Fruit fly (Drosophila melanogaster): ENCODE data around the gene NP15.6.

Gene NP15.6

dm6 chr3R:19023862-19024261 is 3.3 kb upstream of the NP15.6 start, which contains the start of the genes CG6005 and CG14286 (continued):
- TF ChIP-seq sd (tag; optimal IDR thresholded peaks at IDR 0.05) = no peak
- peak; percentile 64 for TF ChIP-seq CG1603 (tag; optimal IDR thresholded peaks at IDR 0.05)
- peak; percentile 6 for TF ChIP-seq CG13296 (GFP tag; optimal IDR thresholded peaks at IDR 0.05)
- peak; percentile 30 for TF ChIP-seq CG17912 (GFP tag; optimal IDR thresholded peaks at IDR 0.05)
- TF ChIP-seq Bdp1 (GFP tag; optimal IDR thresholded peaks at IDR 0.05) = peak; percentile 37
- TF ChIP-seq CG13894 (tag; optimal IDR thresholded peaks at IDR 0.05) = no peak
- no peak for TF ChIP-seq Doc2 (GFP tag; IDR thresholded peaks at IDR 0.05)
- peak; percentile 80 for TF ChIP-seq hbn (GFP tag; IDR thresholded peaks at IDR 0.05; ENCODE audit: partially characterized antibody)
- no peak for TF ChIP-seq prd (optimal IDR thresholded peaks at IDR 0.05)
- TF ChIP-seq prd (GFP tag; IDR thresholded peaks at IDR 0.05) = peak; percentile 80

dm6 chr3R:19024761-19025160 is 2.4 kb upstream of the NP15.6 start, which contains the start of gene CG14285:
Gene CG14285 (plus strand): TSS chr3R:19025099.
- TF ChIP-seq row (GFP tag; IDR thresholded peaks at IDR 0.05) = peak; percentile 49; the same call in 2 of the 3 replicates
- TF ChIP-seq Gsc (GFP tag; IDR thresholded peaks at IDR 0.05) = no peak
- peak; percentile 92 for TF ChIP-seq CG8388 (GFP tag; optimal IDR thresholded peaks at IDR 0.05)

- TF ChIP-seq CG6791 (GFP tag; IDR thresholded peaks at IDR 0.05; ENCODE audit: partially characterized antibody) (no peak), lmd (GFP tag; IDR thresholded peaks at IDR 0.05) (peak; percentile 84; the same call in 1 of the 2 replicates), C15 (GFP tag; IDR thresholded peaks at IDR 0.05) (0 out of 3 replicates have a peak, but pooled peaks have one; percentile 11), CG7357 (GFP tag; IDR thresholded peaks at IDR 0.05) (no peak), CG33557 (GFP tag; optimal IDR thresholded peaks at IDR 0.05) (no peak), CG9876 (GFP tag; optimal IDR thresholded peaks at IDR 0.05) (peak; percentile 82), slp2 (GFP tag; optimal IDR thresholded peaks at IDR 0.05) (peak; percentile 76), Jarid2 (GFP tag; optimal IDR thresholded peaks at IDR 0.05) (peak; percentile 6), CG18011 (GFP tag; optimal IDR thresholded peaks at IDR 0.05) (peak; percentile 70), Mes4 (GFP tag; optimal IDR thresholded peaks at IDR 0.05) (no peak), CG12391 (tag; optimal IDR thresholded peaks at IDR 0.05) (peak; percentile 74), CG3407 (GFP tag; optimal IDR thresholded peaks at IDR 0.05) (peak; percentile 10), sug (tag; optimal IDR thresholded peaks at IDR 0.05) (peak; percentile 82), NK7.1 (GFP tag; optimal IDR thresholded peaks at IDR 0.05) (peak; percentile 73), ems (GFP tag; optimal IDR thresholded peaks at IDR 0.05) (peak; percentile 84), CG10565 (GFP tag; optimal IDR thresholded peaks at IDR 0.05) (no peak), CG11085 (GFP tag; IDR thresholded peaks at IDR 0.05) (peak; percentile 82), ken (GFP tag; IDR thresholded peaks at IDR 0.05) (peak; percentile 86), hb (GFP tag; IDR thresholded peaks at IDR 0.05; ENCODE audit: partially characterized antibody) (no peak), Bdp1 (GFP tag; optimal IDR thresholded peaks at IDR 0.05) (peak; percentile 45), cas (GFP tag; IDR thresholded peaks at IDR 0.05) (peak; percentile 67; the same call in 1 of the 2 replicates), Dip3 (GFP tag; optimal IDR thresholded peaks at IDR 0.05) (peak; percentile 86), ham (GFP tag; IDR thresholded peaks at IDR 0.05) (peak; percentile 26; the same call in 1 of the 2 replicates), fru (optimal IDR thresholded peaks at IDR 0.05) (no peak), ERR (GFP tag; optimal IDR thresholded peaks at IDR 0.05) (peak; percentile 75), MBD-R2 (GFP tag; IDR thresholded peaks at IDR 0.05) (peak; percentile 92), ssp (GFP tag; IDR thresholded peaks at IDR 0.05) (peak; percentile 44), wek (GFP tag; optimal IDR thresholded peaks at IDR 0.05) (peak; percentile 72), CG13424 (tag; optimal IDR thresholded peaks at IDR 0.05) (peak; percentile 82), stc (GFP tag; IDR thresholded peaks at IDR 0.05) (peak; percentile 75), CG9727 (GFP tag; optimal IDR thresholded peaks at IDR 0.05) (peak; percentile 53), Hey (tag; optimal IDR thresholded peaks at IDR 0.05) (peak; percentile 58), lola (GFP tag; optimal IDR thresholded peaks at IDR 0.05) (no peak), CG1647 (GFP tag; optimal IDR thresholded peaks at IDR 0.05) (peak; percentile 82), CG3065 (GFP tag; optimal IDR thresholded peaks at IDR 0.05) (peak; percentile 33), CG10321 (GFP tag; IDR thresholded peaks at IDR 0.05) (peak; percentile 51; the same call in 1 of the 2 replicates)
Measured at dm6 chr3R:19028758-19029157, 1.6 kb downstream of the NP15.6 start, which contains the start of the genes GatA and P5cr. Gene GatA (minus strand): TSS chr3R:19028857. Gene P5cr (plus strand): TSS chr3R:19028931.

All from whole organism, embryonic.